Fruit fly (Drosophila melanogaster): Measurements from ENCODE around the gene dpr19.

dpr19 gene

dm6 chr2L:10375464-10376236 is at the start of gene dpr19, which contains the start of gene CG33303 (continued):
- TF ChIP-seq run (tag; optimal IDR thresholded peaks at IDR 0.05) (peak; percentile 72), CG11695 (GFP tag; IDR thresholded peaks at IDR 0.05) (peak; percentile 76), pros (GFP tag; optimal IDR thresholded peaks at IDR 0.05) (peak; percentile 26), sens (GFP tag) (no peak), CG7745 (tag; optimal IDR thresholded peaks at IDR 0.05) (peak; percentile 3), CG10979 (tag; optimal IDR thresholded peaks at IDR 0.05) (peak; percentile 84), Drgx (GFP tag; IDR thresholded peaks at IDR 0.05) (peak; percentile 41; the same call in 1 of the 2 replicates), CG3065 (GFP tag; optimal IDR thresholded peaks at IDR 0.05) (no peak), CG9797 (GFP tag; optimal IDR thresholded peaks at IDR 0.05) (peak; percentile 80), ara (GFP tag; IDR thresholded peaks at IDR 0.05) (peak; percentile 57; the same call in 1 of the 2 replicates), CG2129 (GFP tag; IDR thresholded peaks at IDR 0.05; ENCODE audit: partially characterized antibody) (no peak), CG1603 (tag; optimal IDR thresholded peaks at IDR 0.05) (peak; percentile 16), CG18619 (GFP tag; optimal IDR thresholded peaks at IDR 0.05) (peak; percentile 68), CG10147 (GFP tag; optimal IDR thresholded peaks at IDR 0.05) (peak; percentile 72), ham (GFP tag; IDR thresholded peaks at IDR 0.05) (no peak), ewg (GFP tag; optimal IDR thresholded peaks at IDR 0.05) (peak; percentile 31), CG32767 (GFP tag; IDR thresholded peaks at IDR 0.05) (peak; percentile 73; the same call in 1 of the 2 replicates), Gsc (GFP tag; IDR thresholded peaks at IDR 0.05) (no peak), ATbp (GFP tag; optimal IDR thresholded peaks at IDR 0.05) (peak; percentile 71), ci (GFP tag; IDR thresholded peaks at IDR 0.05) (peak; percentile 73; the same call in 2 of the 3 replicates), MBD-R2 (GFP tag; IDR thresholded peaks at IDR 0.05) (peak; percentile 78), CG15269 (tag; optimal IDR thresholded peaks at IDR 0.05) (peak; percentile 87), pita (GFP tag; optimal IDR thresholded peaks at IDR 0.05) (no peak), bsh (GFP tag; optimal IDR thresholded peaks at IDR 0.05) (peak in 1 of 2 experiments; percentile 83), knrl (GFP tag; IDR thresholded peaks at IDR 0.05; ENCODE audit: partially characterized antibody) (no peak), CG12155 (GFP tag; optimal IDR thresholded peaks at IDR 0.05) (peak; percentile 50), Hr51 (GFP tag; optimal IDR thresholded peaks at IDR 0.05) (peak in 1 of 2 experiments; percentile 87), HmgZ (tag; optimal IDR thresholded peaks at IDR 0.05) (peak; percentile 48), slp2 (GFP tag; optimal IDR thresholded peaks at IDR 0.05) (no peak), CG6689 (GFP tag; IDR thresholded peaks at IDR 0.05) (peak; percentile 68), dan (GFP tag; IDR thresholded peaks at IDR 0.05) (no peak), lab (GFP tag; optimal IDR thresholded peaks at IDR 0.05) (peak; percentile 81), Hr3 (GFP tag; optimal IDR thresholded peaks at IDR 0.05) (peak; percentile 65), CG10366 (GFP tag; IDR thresholded peaks at IDR 0.05) (peak; percentile 34; the same call in 1 of the 2 replicates), prd (optimal IDR thresholded peaks at IDR 0.05) (no peak), prd (GFP tag; IDR thresholded peaks at IDR 0.05) (peak; percentile 27; the same call in 1 of the 3 replicates), Fer2 (tag; optimal IDR thresholded peaks at IDR 0.05) (peak; percentile 48), Bteb2 (GFP tag; optimal IDR thresholded peaks at IDR 0.05) (no peak), CG2678 (tag; optimal IDR thresholded peaks at IDR 0.05) (peak; percentile 90), sob (GFP tag; IDR thresholded peaks at IDR 0.05) (peak; percentile 29; the same call in 1 of the 2 replicates), YL-1 (GFP tag; optimal IDR thresholded peaks at IDR 0.05) (peak; percentile 85), CG18599 (GFP tag; optimal IDR thresholded peaks at IDR 0.05) (peak; percentile 62), Ets97D (GFP tag; optimal IDR thresholded peaks at IDR 0.05) (no peak), Adf1 (GFP tag; IDR thresholded peaks at IDR 0.05) (no peak), CG7271 (tag; optimal IDR thresholded peaks at IDR 0.05) (peak; percentile 73), Sin3A (optimal IDR thresholded peaks at IDR 0.05) (no peak), CG17612 (GFP tag; IDR thresholded peaks at IDR 0.05) (no peak), dmrt99B (tag; optimal IDR thresholded peaks at IDR 0.05) (peak; percentile 80), CG12391 (tag; optimal IDR thresholded peaks at IDR 0.05) (peak; percentile 92)
